Fruit fly (Drosophila melanogaster) whole organism, embryonic: ENCODE measurements around the gene Tmep.

ENCODE experiments used
- Abd-B ChIP-seq: fragments of 200-800 bp; sonication (Bioruptor generic); optimal IDR thresholded peaks from 2 replicates; lab custom pipeline; 2018; ENCODE audit warnings: missing biosample characterization, mild to moderate bottlenecking, missing genetic modification characterization, moderate library complexity
- Atf6 ChIP-seq: fragments of 200-800 bp; sonication (Bioruptor generic); IDR thresholded peaks from 2 replicates; pipeline ENCODE4 v1.3.6; 2022; ENCODE audit warnings: missing biosample characterization, missing genetic modification characterization
- CG11085 ChIP-seq: fragments of 200-800 bp; sonication (Bioruptor generic); IDR thresholded peaks from 2 replicates; pipeline ENCODE4 v1.3.6; 2022; ENCODE audit warnings: missing biosample characterization, missing genetic modification characterization
- CG13775 ChIP-seq: fragments of 200-800 bp; sonication (Bioruptor generic); optimal IDR thresholded peaks from 3 replicates; lab custom pipeline; 2017; ENCODE audit warnings: missing biosample characterization, mild to moderate bottlenecking, missing genetic modification characterization
- CG15073 ChIP-seq: fragments of 200-800 bp; sonication (Bioruptor generic); optimal IDR thresholded peaks from 2 replicates; lab custom pipeline; 2016; ENCODE audit warnings: missing biosample characterization, missing genetic modification characterization
- CG17912 ChIP-seq: fragments of 200-800 bp; sonication (Bioruptor generic); optimal IDR thresholded peaks from 2 replicates; lab custom pipeline; 2018; ENCODE audit warnings: missing biosample characterization, mild to moderate bottlenecking, missing genetic modification characterization
- CG3407 ChIP-seq: fragments of 200-800 bp; sonication (Bioruptor generic); optimal IDR thresholded peaks from 2 replicates; lab custom pipeline; 2018; ENCODE audit warnings: missing biosample characterization, mild to moderate bottlenecking, missing genetic modification characterization
- CG4404 ChIP-seq: fragments of 200-800 bp; sonication (Bioruptor generic); IDR thresholded peaks from 2 replicates; pipeline ENCODE4 v1.3.6; 2022; ENCODE audit warnings: missing biosample characterization, missing genetic modification characterization
- CG6854 ChIP-seq: fragments of 200-800 bp; sonication (Bioruptor generic); optimal IDR thresholded peaks from 3 replicates; lab custom pipeline; 2017; ENCODE audit warnings: missing biosample characterization, mild to moderate bottlenecking, missing genetic modification characterization
- CG7786 ChIP-seq: fragments of 200-800 bp; sonication (Bioruptor generic); optimal IDR thresholded peaks from 2 replicates; lab custom pipeline; 2016; ENCODE audit warnings: missing biosample characterization, missing genetic modification characterization
- CG8388 ChIP-seq: fragments of 200-800 bp; sonication (Bioruptor generic); optimal IDR thresholded peaks from 2 replicates; lab custom pipeline; 2019; ENCODE audit warnings: missing biosample characterization, mild to moderate bottlenecking, missing genetic modification characterization, moderate library complexity
- CG9817 ChIP-seq: fragments of 200-800 bp; sonication (Bioruptor generic); optimal IDR thresholded peaks from 2 replicates; lab custom pipeline; 2018; ENCODE audit warnings: missing biosample characterization, mild to moderate bottlenecking, missing genetic modification characterization, moderate library complexity
- CG9876 ChIP-seq: fragments of 200-800 bp; sonication (Bioruptor generic); optimal IDR thresholded peaks from 2 replicates; lab custom pipeline; 2016; ENCODE audit warnings: missing biosample characterization, missing genetic modification characterization
- CrebB ChIP-seq: fragments of 200-800 bp; sonication (Bioruptor generic); optimal IDR thresholded peaks from 3 replicates; lab custom pipeline; 2018; ENCODE audit warnings: missing biosample characterization, mild to moderate bottlenecking, missing genetic modification characterization
- Dbx ChIP-seq: fragments of 200-800 bp; sonication (Bioruptor generic); IDR thresholded peaks from 3 replicates; pipeline ENCODE4 v1.3.6; 2022; ENCODE audit warnings: missing biosample characterization, missing genetic modification characterization
- Dp ChIP-seq: fragments of 200-800 bp; sonication (Bioruptor generic); optimal IDR thresholded peaks from 2 replicates; lab custom pipeline; 2018; ENCODE audit warnings: missing biosample characterization, mild to moderate bottlenecking, missing genetic modification characterization, moderate library complexity
- Dref ChIP-seq: fragments of 200-800 bp; sonication (Bioruptor generic); IDR thresholded peaks from 2 replicates; pipeline ENCODE4 v1.3.6; 2022; ENCODE audit warnings: missing biosample characterization, missing genetic modification characterization
- E2f2 ChIP-seq: fragments of 200-800 bp; sonication (Bioruptor generic); IDR thresholded peaks from 2 replicates; pipeline ENCODE4 v1.3.6; 2022; ENCODE audit warnings: missing biosample characterization, missing genetic modification characterization
- Fer2 ChIP-seq: fragments of 200-800 bp; sonication (Bioruptor generic); optimal IDR thresholded peaks from 2 replicates; lab custom pipeline; 2018; ENCODE audit warnings: missing biosample characterization, mild to moderate bottlenecking, missing genetic modification characterization, moderate library complexity
- HLH3B ChIP-seq: fragments of 200-800 bp; sonication (Bioruptor generic); IDR thresholded peaks from 2 replicates; pipeline ENCODE4 v1.3.6; 2022; ENCODE audit warnings: missing biosample characterization, missing genetic modification characterization
- Meics ChIP-seq: fragments of 200-800 bp; sonication (Bioruptor generic); optimal IDR thresholded peaks from 2 replicates; lab custom pipeline; 2017; ENCODE audit warnings: missing biosample characterization, mild to moderate bottlenecking, missing genetic modification characterization
- Mrtf ChIP-seq: fragments of 200-800 bp; sonication (Bioruptor generic); IDR thresholded peaks from 3 replicates; pipeline ENCODE4 v1.3.6; 2022; ENCODE audit warnings: missing biosample characterization, missing genetic modification characterization
- NK7.1 ChIP-seq: fragments of 200-800 bp; sonication (Bioruptor generic); optimal IDR thresholded peaks from 3 replicates; lab custom pipeline; 2016; ENCODE audit warnings: missing biosample characterization, missing genetic modification characterization
- Nf-YB ChIP-seq: fragments of 200-800 bp; sonication (Bioruptor generic); optimal IDR thresholded peaks from 3 replicates; lab custom pipeline; 2019; ENCODE audit warnings: missing biosample characterization, mild to moderate bottlenecking, missing genetic modification characterization, moderate library complexity
- Side ChIP-seq: fragments of 200-800 bp; sonication (Bioruptor generic); optimal IDR thresholded peaks from 2 replicates; lab custom pipeline; 2016; ENCODE audit warnings: missing biosample characterization, missing genetic modification characterization
- Usf ChIP-seq: fragments of 200-800 bp; sonication (Bioruptor generic); optimal IDR thresholded peaks from 2 replicates; lab custom pipeline; 2017; ENCODE audit warnings: missing genotype, missing biosample characterization, missing genetic modification characterization
- ara ChIP-seq: fragments of 200-800 bp; sonication (Bioruptor generic); IDR thresholded peaks from 2 replicates; pipeline ENCODE4 v1.3.6; 2022; ENCODE audit warnings: missing biosample characterization, missing genetic modification characterization
- ash1 ChIP-seq: fragments of 200-800 bp; sonication (Bioruptor generic); optimal IDR thresholded peaks from 2 replicates; lab custom pipeline; 2018; ENCODE audit warnings: missing biosample characterization, mild to moderate bottlenecking, missing genetic modification characterization
- bowl ChIP-seq: fragments of 200-800 bp; sonication (Bioruptor generic); IDR thresholded peaks from 2 replicates; pipeline ENCODE4 v1.3.6; 2022; ENCODE audit warnings: missing biosample characterization, missing genetic modification characterization
- caup ChIP-seq: fragments of 200-800 bp; sonication (Bioruptor generic); optimal IDR thresholded peaks from 3 replicates; lab custom pipeline; 2017; ENCODE audit warnings: missing biosample characterization, mild to moderate bottlenecking, missing genetic modification characterization, moderate library complexity; ENCODE audit not compliant: severe bottlenecking
- crp ChIP-seq, 2 experiments: fragments of 200-800 bp; sonication (Bioruptor generic); optimal IDR thresholded peaks; 2 replicates in 1 of 2; 3 replicates in 1 of 2; lab custom pipeline; 2017; ENCODE audit warnings: missing biosample characterization in 2 of 2, missing genetic modification characterization in 2 of 2, mild to moderate bottlenecking in 1 of 2, moderate library complexity in 1 of 2
- disco-r ChIP-seq: fragments of 200-800 bp; sonication (Bioruptor generic); optimal IDR thresholded peaks from 2 replicates; lab custom pipeline; 2016; ENCODE audit warnings: missing biosample characterization, missing genetic modification characterization
- esg ChIP-seq: fragments of 200-800 bp; sonication (Bioruptor generic); conservative IDR thresholded peaks from 2 replicates; pipeline ENCODE4 v1.3.6; 2022; ENCODE audit warnings: missing biosample characterization, missing genetic modification characterization
- fd3F ChIP-seq: fragments of 200-800 bp; sonication (Bioruptor generic); optimal IDR thresholded peaks from 2 replicates; lab custom pipeline; 2018; ENCODE audit warnings: missing biosample characterization, mild to moderate bottlenecking, missing genetic modification characterization, moderate library complexity
- fru ChIP-seq: fragments of >200 bp; optimal IDR thresholded peaks from 2 replicates; lab custom pipeline; 2017
- ftz-f1 ChIP-seq: fragments of 200-800 bp; sonication (Bioruptor generic); optimal IDR thresholded peaks from 2 replicates; lab custom pipeline; 2016; ENCODE audit warnings: missing biosample characterization, missing genetic modification characterization
- gem ChIP-seq: fragments of 200-800 bp; sonication (Bioruptor generic); optimal IDR thresholded peaks from 2 replicates; lab custom pipeline; 2019; ENCODE audit warnings: missing biosample characterization, mild to moderate bottlenecking, missing genetic modification characterization, moderate library complexity
- gfzf ChIP-seq: fragments of 200-800 bp; sonication (Bioruptor generic); optimal IDR thresholded peaks from 2 replicates; lab custom pipeline; 2016; ENCODE audit warnings: missing biosample characterization, mild to moderate bottlenecking, missing genetic modification characterization, moderate library complexity
- kni ChIP-seq: fragments of 200-800 bp; sonication (Bioruptor generic); optimal IDR thresholded peaks from 3 replicates; lab custom pipeline; 2017; ENCODE audit warnings: mild to moderate bottlenecking, missing biosample characterization, missing genetic modification reagents, missing genetic modification characterization
- knrl ChIP-seq: fragments of 200-800 bp; sonication (Bioruptor generic); IDR thresholded peaks from 3 replicates; pipeline ENCODE4 v1.3.6; 2022; ENCODE audit warnings: missing biosample characterization, missing genetic modification characterization; ENCODE audit not compliant: partially characterized antibody
- lbe ChIP-seq: fragments of 200-800 bp; sonication (Bioruptor generic); optimal IDR thresholded peaks from 2 replicates; lab custom pipeline; 2016; ENCODE audit warnings: missing biosample characterization, mild to moderate bottlenecking, missing genetic modification characterization
- lov ChIP-seq, 2 experiments: fragments of 200-800 bp in 1 of 2; fragments of >200 bp in 1 of 2; sonication (Bioruptor generic) in 1 of 2; IDR thresholded peaks in 1 of 2; optimal IDR thresholded peaks in 1 of 2; 2 replicates in 1 of 2; 3 replicates in 1 of 2; pipeline versions ENCODE4 v1.3.6 to Lab custom; 2017 to 2022; ENCODE audit warnings: missing biosample characterization in 1 of 2, missing genetic modification characterization in 1 of 2
- mld ChIP-seq: fragments of 200-800 bp; sonication (Bioruptor generic); IDR thresholded peaks from 3 replicates; pipeline ENCODE4 v1.3.6; 2022; ENCODE audit warnings: missing biosample characterization, missing genetic modification characterization; ENCODE audit not compliant: partially characterized antibody
- peb ChIP-seq: fragments of 200-800 bp; sonication (Bioruptor generic); IDR thresholded peaks from 2 replicates; pipeline ENCODE4 v1.3.6; 2022; ENCODE audit warnings: missing biosample characterization, missing genetic modification characterization
- ranshi ChIP-seq: fragments of 200-800 bp; sonication (Bioruptor generic); IDR thresholded peaks from 2 replicates; pipeline ENCODE4 v1.3.6; 2022; ENCODE audit warnings: missing biosample characterization, missing genetic modification characterization
- sc ChIP-seq, 3 experiments: fragments of >200 bp in 2 of 3; fragments of 200-800 bp in 1 of 3; sonication (Bioruptor generic) in 1 of 3; optimal IDR thresholded peaks; 2 replicates in 2 of 3; 3 replicates in 1 of 3; lab custom pipeline; 2017; ENCODE audit warnings: mild to moderate bottlenecking in 1 of 3, missing biosample characterization in 1 of 3, missing genetic modification characterization in 1 of 3, missing genetic modification reagents in 1 of 3
- slp2 ChIP-seq: fragments of 200-800 bp; sonication (Bioruptor generic); optimal IDR thresholded peaks from 2 replicates; lab custom pipeline; 2016; ENCODE audit warnings: missing biosample characterization, missing genetic modification characterization
- sqz ChIP-seq: fragments of 200-800 bp; sonication (Bioruptor generic); optimal IDR thresholded peaks from 3 replicates; lab custom pipeline; 2018; ENCODE audit warnings: missing biosample characterization, mild to moderate bottlenecking, missing genetic modification characterization
- wor ChIP-seq: fragments of 200-800 bp; sonication (Bioruptor generic); IDR thresholded peaks from 2 replicates; pipeline ENCODE4 v1.3.6; 2022; ENCODE audit warnings: missing biosample characterization, missing genetic modification characterization

The Tmep gene

dm6 chr3L:1558178-1558788, 10.7 kb upstream of the Tmep start, which contains the start of the genes Pex10 and CG12099 (continued):
- TF ChIP-seq sc (optimal IDR thresholded peaks at IDR 0.05; lab: Kevin White, UChicago) (no peak), sc (GFP tag; optimal IDR thresholded peaks at IDR 0.05; lab: Kevin White, UChicago) (no peak), CG9817 (tag; lab: Kevin White, UChicago) (peak; percentile 94), peb (GFP tag; lab: Robert Waterston, UW) (peak; percentile 85), Meics (peak; percentile 84), ash1 (GFP tag; lab: Kevin White, UChicago) (no peak), NK7.1 (no peak), CG3407 (no peak), Atf6 (GFP tag; lab: Robert Waterston, UW) (peak; percentile 91), E2f2 (GFP tag; lab: Robert Waterston, UW) (peak; percentile 71), Side (GFP tag; lab: Kevin White, UChicago) (peak; percentile 48), CG8388 (GFP tag; lab: Kevin White, UChicago) (peak; percentile 85), Dbx (GFP tag; lab: Robert Waterston, UW) (peak; percentile 94), CG13775 (GFP tag; lab: Kevin White, UChicago) (peak; percentile 94), lbe (peak; percentile 82), ara (GFP tag; lab: Robert Waterston, UW) (peak; percentile 87), crp (GFP tag; optimal IDR thresholded peaks at IDR 0.05; lab: Kevin White, UChicago) (peak; percentile 87 to 98), CG17912 (peak; percentile 46), mld (GFP tag; lab: Robert Waterston, UW) (peak; percentile 80; the same call in 2 of the 3 replicates), Nf-YB (peak; percentile 72), CrebB (peak; percentile 72), HLH3B (GFP tag; lab: Robert Waterston, UW) (peak; percentile 88), caup (peak; percentile 88), ranshi (peak; percentile 91), knrl (GFP tag; lab: Robert Waterston, UW) (peak; percentile 97), Dp (peak; percentile 33), kni (peak; percentile 78), CG9876 (GFP tag; lab: Kevin White, UChicago) (no peak), CG11085 (peak; percentile 88), CG6854 (GFP tag; lab: Kevin White, UChicago) (peak; percentile 31), ftz-f1 (GFP tag; lab: Kevin White, UChicago) (peak; percentile 15), Mrtf (peak; percentile 84; the same call in 2 of the 3 replicates), fd3F (peak; percentile 82), disco-r (GFP tag; lab: Kevin White, UChicago) (peak; percentile 13), esg (GFP tag; lab: Robert Waterston, UW) (peak; percentile 91), CG4404 (GFP tag; lab: Robert Waterston, UW) (peak; percentile 95), Abd-B (GFP tag; lab: Kevin White, UChicago) (peak; percentile 88), wor (GFP tag; lab: Robert Waterston, UW) (peak; percentile 78), gem (tag; lab: Kevin White, UChicago) (peak; percentile 93), CG7786 (GFP tag; lab: Kevin White, UChicago) (peak; percentile 48), Usf (peak; percentile 79), CG15073 (GFP tag; lab: Kevin White, UChicago) (peak; percentile 48), sqz (GFP tag; lab: Kevin White, UChicago) (no peak), Fer2 (tag; lab: Kevin White, UChicago) (peak; percentile 81), lov (optimal IDR thresholded peaks at IDR 0.05; lab: Kevin White, UChicago) (no peak), lov (GFP tag; IDR thresholded peaks at IDR 0.05; lab: Robert Waterston, UW) (peak; percentile 87), bowl (GFP tag; lab: Robert Waterston, UW) (peak; percentile 64; the same call in 1 of the 2 replicates), slp2 (GFP tag; lab: Kevin White, UChicago) (peak; percentile 0), gfzf (GFP tag; lab: Kevin White, UChicago) (no peak), fru (lab: Kevin White, UChicago) (no peak), Dref (GFP tag; lab: Robert Waterston, UW) (peak; percentile 52)
